Worm (Caenorhabditis elegans): ENCODE measurements around the gene C04G2.10.

DNA sequence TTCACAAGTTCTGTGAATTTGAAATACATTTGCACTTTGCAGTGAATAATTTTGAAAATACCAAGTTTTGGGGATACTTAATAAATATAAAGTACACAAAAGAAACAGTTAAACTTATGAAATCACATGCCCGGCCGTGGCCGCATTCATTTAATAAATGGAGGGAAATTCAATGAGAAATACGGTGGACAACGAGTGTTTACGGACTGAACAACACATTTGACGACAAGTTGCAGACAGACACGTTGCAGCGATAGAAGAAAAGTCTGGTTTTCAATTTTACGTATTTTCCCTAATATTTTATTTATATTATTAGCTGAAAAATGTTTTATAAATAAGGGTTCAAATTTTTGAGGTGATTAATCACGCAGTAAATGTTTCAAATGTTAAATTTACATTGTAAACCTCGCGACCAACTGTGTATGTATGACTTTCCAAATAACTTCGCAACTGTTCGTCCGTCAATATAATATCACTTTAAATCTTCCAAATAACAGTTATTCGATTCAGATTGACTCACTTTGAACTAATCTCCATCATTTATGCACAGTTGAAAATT, 36.3 kb downstream of the C04G2.10 start, which contains the start of gene copg-1:
- TF ChIP-seq snpc-4 (tag; optimal IDR thresholded peaks at IDR 0.05) (no peak), blmp-1 (tag; optimal IDR thresholded peaks at IDR 0.05) (no peak)
